Fruit fly (Drosophila melanogaster) whole organism, prepupa: Measurements from ENCODE around the gene Dus1.

Source experiments
- CG6792 ChIP-seq: fragments of 200-800 bp; sonication (Bioruptor generic); optimal IDR thresholded peaks from 3 replicates; lab custom pipeline; 2016; ENCODE audit warnings: missing biosample characterization, missing genetic modification characterization
- Hr39 ChIP-seq: fragments of 200-800 bp; sonication (Bioruptor generic); optimal IDR thresholded peaks from 2 replicates; lab custom pipeline; 2016; ENCODE audit warnings: missing biosample characterization, missing genetic modification characterization

- TF ChIP-seq CG6792 (GFP tag; lab: Kevin White, UChicago) (no peak), Hr39 (GFP tag; lab: Kevin White, UChicago) (no peak)
Measured at dm6 chr2L:221152-221551, 50.4 kb downstream of the Dus1 start.
